Fruit fly (Drosophila melanogaster) whole organism, wandering third instar larva: Measurements from ENCODE around the gene CG10561.

Source experiments
- Abd-B ChIP-seq: fragments of >200 bp; optimal IDR thresholded peaks from 2 replicates; lab custom pipeline; 2017; ENCODE audit warnings: missing biosample characterization, missing genetic modification characterization
- CG32264 ChIP-seq: fragments of 200-800 bp; sonication (Bioruptor generic); optimal IDR thresholded peaks from 2 replicates; lab custom pipeline; 2016; ENCODE audit warnings: missing biosample characterization, missing genetic modification characterization
- CG9705 ChIP-seq: fragments of 200-800 bp; sonication (Bioruptor generic); optimal IDR thresholded peaks from 2 replicates; lab custom pipeline; 2018; ENCODE audit warnings: missing biosample characterization, mild to moderate bottlenecking, missing genetic modification characterization
- CrebA ChIP-seq: fragments of 200-800 bp; sonication (Bioruptor generic); optimal IDR thresholded peaks from 2 replicates; lab custom pipeline; 2016; ENCODE audit warnings: missing biosample characterization, mild to moderate bottlenecking, missing genetic modification characterization, borderline replicate concordance
- Dfd ChIP-seq: fragments of >200 bp; optimal IDR thresholded peaks from 2 replicates; lab custom pipeline; 2017; ENCODE audit warnings: missing biosample characterization, missing genetic modification characterization
- Dif ChIP-seq: fragments of 200-275, 200-300 bp; sonication (Bioruptor generic); optimal IDR thresholded peaks from 2 replicates; lab custom pipeline; 2018; ENCODE audit warnings: missing biosample characterization, missing genetic modification characterization; ENCODE audit not compliant: partially characterized antibody
- GATAd ChIP-seq: sonication (Bioruptor generic); optimal IDR thresholded peaks from 2 replicates; lab custom pipeline; 2016; ENCODE audit warnings: missing biosample characterization, missing genetic modification characterization
- HLH106 ChIP-seq: fragments of 200-800 bp; optimal IDR thresholded peaks from 3 replicates; lab custom pipeline; 2019; ENCODE audit warnings: missing biosample characterization, mild to moderate bottlenecking, missing genetic modification characterization, moderate library complexity
- Hnf4 ChIP-seq: fragments of 200-800 bp; sonication (Bioruptor generic); optimal IDR thresholded peaks from 2 replicates; lab custom pipeline; 2016; ENCODE audit warnings: missing biosample characterization, mild to moderate bottlenecking, missing genetic modification characterization
- Hr78 ChIP-seq: fragments of >200 bp; optimal IDR thresholded peaks from 2 replicates; lab custom pipeline; 2017; ENCODE audit warnings: missing biosample characterization, missing genetic modification characterization
- Hr83 ChIP-seq: fragments of 200-300 bp; sonication (Bioruptor generic); optimal IDR thresholded peaks from 2 replicates; lab custom pipeline; 2016; ENCODE audit warnings: missing biosample characterization, mild to moderate bottlenecking, missing genetic modification characterization, moderate library complexity; ENCODE audit not compliant: poor library complexity, severe bottlenecking
- Jra ChIP-seq: sonication (Bioruptor generic); optimal IDR thresholded peaks from 2 replicates; lab custom pipeline; 2016; ENCODE audit warnings: missing biosample characterization, missing genetic modification characterization
- Mio ChIP-seq: sonication (Bioruptor generic); optimal IDR thresholded peaks from 2 replicates; lab custom pipeline; 2016; ENCODE audit warnings: missing biosample characterization, missing genetic modification characterization
- Myc ChIP-seq: fragments of >200 bp; optimal IDR thresholded peaks from 2 replicates; lab custom pipeline; 2017
- N ChIP-seq: fragments of >200 bp; optimal IDR thresholded peaks from 2 replicates; lab custom pipeline; 2018; ENCODE audit warnings: missing biosample characterization, missing external identifiers, missing genetic modification characterization
- OdsH ChIP-seq: fragments of 200-800 bp; sonication (Bioruptor generic); optimal IDR thresholded peaks from 2 replicates; lab custom pipeline; 2016; ENCODE audit warnings: missing biosample characterization, mild to moderate bottlenecking, missing genetic modification characterization
- Rel ChIP-seq, 2 experiments: fragments of 200-800 bp; sonication (Bioruptor generic) in 1 of 2; optimal IDR thresholded peaks; 2 replicates in 1 of 2; 3 replicates in 1 of 2; lab custom pipeline; 2016 to 2019; ENCODE audit warnings: mild to moderate bottlenecking in 2 of 2, missing biosample characterization in 2 of 2, missing genetic modification characterization in 2 of 2, moderate library complexity in 1 of 2
- Sp1 ChIP-seq: fragments of 200-800 bp; sonication (Bioruptor generic); optimal IDR thresholded peaks from 3 replicates; lab custom pipeline; 2019; ENCODE audit warnings: missing biosample characterization, mild to moderate bottlenecking, missing genetic modification characterization, moderate library complexity
- Vsx2 ChIP-seq: fragments of 200-300, 225-300 bp; sonication (Bioruptor generic); optimal IDR thresholded peaks from 2 replicates; lab custom pipeline; 2018; ENCODE audit warnings: missing biosample characterization, missing genetic modification characterization; ENCODE audit not compliant: partially characterized antibody
- br ChIP-seq: fragments of 200-800 bp; sonication (Bioruptor generic); optimal IDR thresholded peaks from 2 replicates; lab custom pipeline; 2016; ENCODE audit warnings: missing biosample characterization, missing genetic modification characterization
- brk ChIP-seq: fragments of 200-800 bp; sonication (Bioruptor generic); optimal IDR thresholded peaks from 2 replicates; lab custom pipeline; 2016; ENCODE audit warnings: missing biosample characterization, mild to moderate bottlenecking, missing genetic modification characterization
- dl ChIP-seq, 2 experiments: fragments of 175-275, 200-275 bp in 1 of 2; fragments of 200-275 bp in 1 of 2; sonication (Bioruptor generic); optimal IDR thresholded peaks; lab custom pipeline; 2018; ENCODE audit warnings: mild to moderate bottlenecking in 2 of 2, missing biosample characterization in 2 of 2, missing genetic modification characterization in 2 of 2, moderate library complexity in 2 of 2; ENCODE audit not compliant: partially characterized antibody in 2 of 2, insufficient read depth in 1 of 2
- dmrt93B ChIP-seq: fragments of 200-800 bp; sonication (Bioruptor generic); optimal IDR thresholded peaks from 2 replicates; lab custom pipeline; 2018; ENCODE audit warnings: missing biosample characterization, mild to moderate bottlenecking, missing genetic modification characterization
- dsf ChIP-seq: sonication (Bioruptor generic); optimal IDR thresholded peaks from 2 replicates; lab custom pipeline; 2016; ENCODE audit warnings: missing biosample characterization, missing genetic modification characterization, borderline replicate concordance
- ey ChIP-seq: fragments of 200-800 bp; sonication (Bioruptor generic); optimal IDR thresholded peaks from 2 replicates; lab custom pipeline; 2016; ENCODE audit warnings: missing biosample characterization, missing genetic modification characterization
- foxo ChIP-seq, 2 experiments: fragments of 200-800 bp; sonication (Bioruptor generic); optimal IDR thresholded peaks; 2 replicates in 1 of 2; 3 replicates in 1 of 2; lab custom pipeline; 2016 to 2017; ENCODE audit warnings: missing biosample characterization in 2 of 2, missing genetic modification characterization in 2 of 2
- fru ChIP-seq: fragments of 200-800 bp; sonication (Bioruptor generic); optimal IDR thresholded peaks from 3 replicates; lab custom pipeline; 2016; ENCODE audit warnings: missing biosample characterization, mild to moderate bottlenecking, missing genetic modification characterization
- h ChIP-seq: fragments of 200-800 bp; sonication (Bioruptor generic); optimal IDR thresholded peaks from 3 replicates; lab custom pipeline; 2016; ENCODE audit warnings: missing biosample characterization, mild to moderate bottlenecking, missing genetic modification characterization
- jim ChIP-seq: fragments of 175-275, 200-325 bp; sonication (Bioruptor generic); optimal IDR thresholded peaks from 2 replicates; lab custom pipeline; 2016; ENCODE audit warnings: missing biosample characterization, mild to moderate bottlenecking, missing genetic modification characterization
- lola ChIP-seq: fragments of >200 bp; optimal IDR thresholded peaks from 2 replicates; lab custom pipeline; 2017; ENCODE audit warnings: missing biosample characterization, missing genetic modification characterization
- pan ChIP-seq: fragments of >200 bp; optimal IDR thresholded peaks from 2 replicates; lab custom pipeline; 2017
- psq ChIP-seq: fragments of 200-800 bp; sonication (Bioruptor generic); optimal IDR thresholded peaks from 3 replicates; lab custom pipeline; 2017; ENCODE audit warnings: missing biosample characterization, mild to moderate bottlenecking, missing genetic modification characterization, moderate library complexity
- rgr ChIP-seq: fragments of 200-800 bp; sonication (Bioruptor generic); optimal IDR thresholded peaks from 3 replicates; lab custom pipeline; 2016; ENCODE audit warnings: missing biosample characterization, mild to moderate bottlenecking, missing genetic modification characterization
- sage ChIP-seq: fragments of 200-800 bp; sonication (Bioruptor generic); optimal IDR thresholded peaks from 2 replicates; lab custom pipeline; 2016; ENCODE audit warnings: missing biosample characterization, mild to moderate bottlenecking, missing genetic modification characterization
- sv ChIP-seq: fragments of 200-800 bp; sonication (Bioruptor generic); optimal IDR thresholded peaks from 3 replicates; lab custom pipeline; 2016; ENCODE audit warnings: missing biosample characterization, missing genetic modification characterization
- tai ChIP-seq: sonication (Bioruptor generic); optimal IDR thresholded peaks from 2 replicates; lab custom pipeline; 2016; ENCODE audit warnings: missing biosample characterization, missing genetic modification characterization
- usp ChIP-seq: fragments of >200 bp; optimal IDR thresholded peaks from 2 replicates; lab custom pipeline; 2017; ENCODE audit warnings: missing biosample characterization, missing genetic modification characterization
- woc ChIP-seq: sonication (Bioruptor generic); optimal IDR thresholded peaks from 2 replicates; lab custom pipeline; 2016; ENCODE audit warnings: missing biosample characterization, mild to moderate bottlenecking, missing genetic modification characterization

The CG10561 gene

dm6 chr2L:19162330-19163100, 48.3 kb downstream of the CG10561 start:
- TF ChIP-seq Myc (lab: Kevin White, UChicago) = no peak
- peak; percentile 67 for TF ChIP-seq ey (GFP tag; lab: Kevin White, UChicago)
- TF ChIP-seq dl (GFP tag; optimal IDR thresholded peaks at IDR 0.05; lab: Kevin White, UChicago; ENCODE audit: insufficient read depth in 1 of 2, partially characterized antibody in 2 of 2) = peak in 1 of 2 experiments; percentile 19
- TF ChIP-seq rgr (GFP tag; lab: Kevin White, UChicago) = peak; percentile 55
- TF ChIP-seq woc = peak; percentile 20
- TF ChIP-seq GATAd (GFP tag; lab: Kevin White, UChicago) = no peak
- no peak for TF ChIP-seq CrebA
- TF ChIP-seq Rel (GFP tag; optimal IDR thresholded peaks at IDR 0.05; lab: Kevin White, UChicago) = peak; percentile 59
- no peak for TF ChIP-seq Rel (tag; optimal IDR thresholded peaks at IDR 0.05; lab: Kevin White, UChicago)
- peak; percentile 86 for TF ChIP-seq psq (GFP tag; lab: Kevin White, UChicago)
- TF ChIP-seq HLH106 (tag; lab: Kevin White, UChicago) = peak; percentile 48
- peak; percentile 68 for TF ChIP-seq brk (GFP tag; lab: Kevin White, UChicago)
- no peak for TF ChIP-seq N (GFP tag; lab: Kevin White, UChicago)
- TF ChIP-seq h (GFP tag; lab: Kevin White, UChicago) = peak; percentile 58
- TF ChIP-seq jim = no peak
- TF ChIP-seq CG9705 (GFP tag; lab: Kevin White, UChicago) = no peak
- no peak for TF ChIP-seq dsf (GFP tag; lab: Kevin White, UChicago)
- TF ChIP-seq Hr78 (GFP tag; lab: Kevin White, UChicago) = no peak
- TF ChIP-seq Hr83 (GFP tag; lab: Kevin White, UChicago) = no peak
- peak; percentile 42 for TF ChIP-seq Sp1 (GFP tag; lab: Kevin White, UChicago)
- TF ChIP-seq Mio = no peak
- TF ChIP-seq tai (GFP tag; lab: Kevin White, UChicago) = peak; percentile 35
- no peak for TF ChIP-seq Dif
- no peak for TF ChIP-seq Jra (GFP tag; lab: Kevin White, UChicago)
- no peak for TF ChIP-seq Abd-B (GFP tag; lab: Kevin White, UChicago)
- no peak for TF ChIP-seq pan
- TF ChIP-seq usp (GFP tag; lab: Kevin White, UChicago) = no peak
- peak in 1 of 2 experiments; percentile 61 for TF ChIP-seq foxo (GFP tag; optimal IDR thresholded peaks at IDR 0.05; lab: Kevin White, UChicago)
- TF ChIP-seq Hnf4 = peak; percentile 35
- TF ChIP-seq CG32264 (GFP tag; lab: Kevin White, UChicago) = peak; percentile 28
- TF ChIP-seq Vsx2 (GFP tag; lab: Kevin White, UChicago) = no peak
- peak; percentile 41 for TF ChIP-seq br (GFP tag; lab: Kevin White, UChicago)
- no peak for TF ChIP-seq lola (GFP tag; lab: Kevin White, UChicago)
- TF ChIP-seq sv (GFP tag; lab: Kevin White, UChicago) = no peak
- peak; percentile 58 for TF ChIP-seq sage (GFP tag; lab: Kevin White, UChicago)
- TF ChIP-seq fru (GFP tag; lab: Kevin White, UChicago) = peak; percentile 62
- peak; percentile 2 for TF ChIP-seq dmrt93B (GFP tag; lab: Kevin White, UChicago)
- peak; percentile 55 for TF ChIP-seq OdsH (GFP tag; lab: Kevin White, UChicago)
- TF ChIP-seq Dfd (GFP tag; lab: Kevin White, UChicago) = no peak
- TF ChIP-seq, all 38 proteins: peak for 19
